Worm (Caenorhabditis elegans) whole organism, mixed stage, embryonic: ENCODE data around the gene F13H8.11.

Experiments used
- elt-1 ChIP-seq: sonication (generic microtip); optimal IDR thresholded peaks from 2 replicates; lab custom pipeline; 2017; ENCODE audit warnings: missing genetic modification characterization, mild to moderate bottlenecking, missing compliant biosample characterization, antibody characterized with exemption, moderate library complexity, borderline replicate concordance; ENCODE audit not compliant: insufficient read depth
- lin-13 ChIP-seq: fragments of 150-350 bp; optimal IDR thresholded peaks from 2 replicates; lab custom pipeline; 2014; ENCODE audit warnings: missing biosample characterization, missing genetic modification characterization
- mab-5 ChIP-seq: fragments of 150-350 bp; optimal IDR thresholded peaks from 2 replicates; lab custom pipeline; 2014; ENCODE audit warnings: missing biosample characterization, missing genetic modification characterization
- mls-2 ChIP-seq: sonication (generic microtip); optimal IDR thresholded peaks from 2 replicates; lab custom pipeline; 2016; ENCODE audit warnings: mild to moderate bottlenecking, missing genetic modification characterization, moderate library complexity, missing compliant biosample characterization
- nhr-28 ChIP-seq: fragments of 150-350 bp; optimal IDR thresholded peaks from 2 replicates; lab custom pipeline; 2014; ENCODE audit warnings: missing biosample characterization, missing genetic modification characterization
- snpc-4 ChIP-seq: fragments of 150-350 bp; optimal IDR thresholded peaks from 2 replicates; lab custom pipeline; 2014; ENCODE audit warnings: missing biosample characterization, missing genetic modification characterization
- ztf-11 ChIP-seq: fragments of 150-350 bp; optimal IDR thresholded peaks from 2 replicates; lab custom pipeline; 2014; ENCODE audit warnings: missing biosample characterization, missing genetic modification characterization

DNA sequence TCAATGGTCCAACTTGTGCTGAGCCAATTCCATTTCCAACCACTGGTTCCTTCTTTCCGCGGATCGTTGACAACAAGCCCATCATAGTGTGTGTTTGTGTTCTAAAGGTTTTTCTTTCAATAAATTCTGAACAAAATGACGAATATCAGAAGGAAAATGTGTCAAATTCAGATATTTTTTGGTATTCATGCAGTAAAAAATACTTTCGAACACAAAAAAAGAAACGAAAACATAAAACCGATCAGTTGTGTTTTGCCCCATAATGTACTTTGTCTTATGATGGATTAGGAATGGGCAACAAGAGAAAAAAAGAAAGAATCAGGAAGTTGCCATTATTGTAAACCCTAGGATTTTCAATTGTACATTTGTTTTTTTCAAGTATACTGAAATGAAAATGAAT lies 49.4 kb upstream of the F13H8.11 start, which contains the start of gene glb-10:
- TF ChIP-seq elt-1 (tag; lab: Kevin White, UChicago) (no peak), mls-2 (tag; lab: Kevin White, UChicago) (no peak), snpc-4 (tag; lab: Kevin White, UChicago) (no peak), lin-13 (tag; lab: Kevin White, UChicago) (no peak), nhr-28 (tag; lab: Kevin White, UChicago) (no peak), ztf-11 (tag; lab: Kevin White, UChicago) (no peak), mab-5 (tag; lab: Kevin White, UChicago) (no peak)
